Fruit fly (Drosophila melanogaster): Measurements from ENCODE around the gene CG32772.

- TF ChIP-seq pan (optimal IDR thresholded peaks at IDR 0.05), result no peak
- TF ChIP-seq brk (GFP tag; optimal IDR thresholded peaks at IDR 0.05), result no peak
- TF ChIP-seq sage (GFP tag; optimal IDR thresholded peaks at IDR 0.05), result no peak
- TF ChIP-seq Jra (GFP tag; optimal IDR thresholded peaks at IDR 0.05), result no peak
- no peak for TF ChIP-seq dsf (GFP tag; optimal IDR thresholded peaks at IDR 0.05; ENCODE audit: borderline replicate concordance)
- no peak for TF ChIP-seq br (GFP tag; optimal IDR thresholded peaks at IDR 0.05)
- TF ChIP-seq Dfd (GFP tag; optimal IDR thresholded peaks at IDR 0.05), result no peak
- TF ChIP-seq Hr78 (GFP tag; optimal IDR thresholded peaks at IDR 0.05), result no peak
- no peak for TF ChIP-seq CrebA (GFP tag; optimal IDR thresholded peaks at IDR 0.05; ENCODE audit: borderline replicate concordance)
- TF ChIP-seq Abd-B (GFP tag; optimal IDR thresholded peaks at IDR 0.05), result no peak
- no peak for TF ChIP-seq h (GFP tag; optimal IDR thresholded peaks at IDR 0.05)
These were observed 50.0 kb downstream of the CG32772 start for dm6 chrX:4958872-4959271.

All from whole organism, wandering third instar larva.